Fruit fly (Drosophila melanogaster) whole organism, embryonic: ENCODE data around the gene CG5810.

Experiments
- CG11093 ChIP-seq: fragments of 200-800 bp; sonication (Bioruptor generic); IDR thresholded peaks from 3 replicates; pipeline ENCODE4 v1.3.6; 2022; ENCODE audit warnings: missing biosample characterization, missing genetic modification characterization
- CG13624 ChIP-seq: fragments of 200-800 bp; sonication (Bioruptor generic); optimal IDR thresholded peaks from 2 replicates; lab custom pipeline; 2016; ENCODE audit warnings: missing biosample characterization, missing genetic modification characterization
- CG6813 ChIP-seq: fragments of 200-800 bp; sonication (Bioruptor generic); optimal IDR thresholded peaks from 2 replicates; lab custom pipeline; 2017; ENCODE audit warnings: missing biosample characterization, missing genetic modification characterization, mild to moderate bottlenecking, moderate library complexity, missing genetic modification reagents
- CG6854 ChIP-seq: fragments of 200-800 bp; sonication (Bioruptor generic); optimal IDR thresholded peaks from 3 replicates; lab custom pipeline; 2017; ENCODE audit warnings: missing biosample characterization, mild to moderate bottlenecking, missing genetic modification characterization
- Hr39 ChIP-seq: fragments of >200 bp; optimal IDR thresholded peaks from 2 replicates; lab custom pipeline; 2017
- Max ChIP-seq: fragments of 200-800 bp; sonication (Bioruptor generic); optimal IDR thresholded peaks from 2 replicates; lab custom pipeline; 2016; ENCODE audit warnings: missing biosample characterization, mild to moderate bottlenecking, missing genetic modification characterization
- Myb ChIP-seq: fragments of 200-800 bp; sonication (Bioruptor generic); optimal IDR thresholded peaks from 2 replicates; lab custom pipeline; 2016; ENCODE audit warnings: missing biosample characterization, missing genetic modification characterization
- Ravus ChIP-seq: fragments of 200-800 bp; sonication (Bioruptor generic); IDR thresholded peaks from 2 replicates; pipeline ENCODE4 v1.3.6; 2022; ENCODE audit warnings: missing biosample characterization, missing genetic modification characterization
- ash1 ChIP-seq: fragments of 200-800 bp; sonication (Bioruptor generic); optimal IDR thresholded peaks from 2 replicates; lab custom pipeline; 2018; ENCODE audit warnings: missing biosample characterization, mild to moderate bottlenecking, missing genetic modification characterization
- br ChIP-seq: fragments of >200 bp; optimal IDR thresholded peaks from 2 replicates; lab custom pipeline; 2017
- ci ChIP-seq: fragments of 200-800 bp; sonication (Bioruptor generic); IDR thresholded peaks from 3 replicates; pipeline ENCODE4 v1.3.6; 2022; ENCODE audit warnings: missing biosample characterization, missing genetic modification characterization
- ham ChIP-seq: fragments of 200-800 bp; sonication (Bioruptor generic); IDR thresholded peaks from 2 replicates; pipeline ENCODE4 v1.3.6; 2022; ENCODE audit warnings: missing biosample characterization, missing genetic modification characterization
- trh ChIP-seq: fragments of 200-800 bp; sonication (Bioruptor generic); optimal IDR thresholded peaks from 2 replicates; lab custom pipeline; 2016; ENCODE audit warnings: missing biosample characterization, missing genetic modification characterization

dm6 chr3R:21185655-21186054, 22.1 kb downstream of the CG5810 start:
- TF ChIP-seq Ravus (no peak), CG6813 (GFP tag; lab: Kevin White, UChicago) (no peak), ham (GFP tag; lab: Robert Waterston, UW) (no peak), CG6854 (no peak), CG13624 (GFP tag; lab: Kevin White, UChicago) (no peak), br (lab: Kevin White, UChicago) (no peak), trh (GFP tag; lab: Kevin White, UChicago) (no peak), Hr39 (lab: Kevin White, UChicago) (no peak), Myb (GFP tag; lab: Kevin White, UChicago) (no peak), CG11093 (GFP tag; lab: Robert Waterston, UW) (no peak), ci (GFP tag; lab: Robert Waterston, UW) (no peak), Max (GFP tag; lab: Kevin White, UChicago) (no peak), ash1 (GFP tag; lab: Kevin White, UChicago) (no peak)
